Worm (Caenorhabditis elegans) whole organism, mixed stage, embryonic: ENCODE measurements around the gene W06B4.1.

Experiments used
- lin-13 ChIP-seq: fragments of 150-350 bp; optimal IDR thresholded peaks from 2 replicates; lab custom pipeline; 2014; ENCODE audit warnings: missing biosample characterization, missing genetic modification characterization
- mep-1 ChIP-seq: fragments of 150-350 bp; optimal IDR thresholded peaks from 2 replicates; lab custom pipeline; 2017; ENCODE audit warnings: missing biosample characterization, missing genetic modification reagents, missing genetic modification characterization, inconsistent platforms
- nhr-12 ChIP-seq: fragments of 150-350 bp; optimal IDR thresholded peaks from 2 replicates; lab custom pipeline; 2014; ENCODE audit warnings: missing biosample characterization, missing genetic modification characterization
- nhr-237 ChIP-seq: fragments of 150-350 bp; optimal IDR thresholded peaks from 2 replicates; lab custom pipeline; 2014; ENCODE audit warnings: missing biosample characterization, missing genetic modification characterization
- pha-4 ChIP-seq: fragments of 150-350 bp; optimal IDR thresholded peaks from 2 replicates; lab custom pipeline; 2018; ENCODE audit warnings: missing biosample characterization, missing genetic modification reagents, missing genetic modification characterization
- sptf-1 ChIP-seq: sonication (generic microtip); optimal IDR thresholded peaks from 2 replicates; lab custom pipeline; 2017; ENCODE audit warnings: mild to moderate bottlenecking, missing genetic modification characterization, moderate library complexity, missing compliant biosample characterization
- ztf-11 ChIP-seq: fragments of 150-350 bp; optimal IDR thresholded peaks from 2 replicates; lab custom pipeline; 2014; ENCODE audit warnings: missing biosample characterization, missing genetic modification characterization

- no peak for TF ChIP-seq sptf-1 (tag; lab: Kevin White, UChicago)
- no peak for TF ChIP-seq ztf-11 (tag; lab: Kevin White, UChicago)
- no peak for TF ChIP-seq lin-13 (tag; lab: Kevin White, UChicago)
- TF ChIP-seq nhr-237 (tag; lab: Kevin White, UChicago), result no peak
- TF ChIP-seq mep-1, result no peak
- TF ChIP-seq nhr-12 (tag; lab: Kevin White, UChicago), result no peak
- no peak for TF ChIP-seq pha-4 (tag; lab: Kevin White, UChicago)
These were observed 26.6 kb upstream of the W06B4.1 start for ce11 chrII:4444811-4445210.
